Worm (Caenorhabditis elegans) whole organism, L4/young adult: ENCODE data around the gene unc-27.

Experiments used
- W03F9.2 ChIP-seq: fragments of 150-350 bp; optimal IDR thresholded peaks from 2 replicates; lab custom pipeline; 2014; ENCODE audit warnings: missing biosample characterization, missing genetic modification characterization
- dao-5 ChIP-seq: sonication (generic microtip); optimal IDR thresholded peaks from 2 replicates; lab custom pipeline; 2016; ENCODE audit warnings: missing genotype, missing genetic modification characterization, moderate library complexity, missing compliant biosample characterization
- him-1 ChIP-seq: sonication (generic microtip); optimal IDR thresholded peaks from 2 replicates; lab custom pipeline; 2016; ENCODE audit warnings: missing genotype, missing genetic modification reagents, missing genetic modification characterization, missing compliant biosample characterization

DNA sequence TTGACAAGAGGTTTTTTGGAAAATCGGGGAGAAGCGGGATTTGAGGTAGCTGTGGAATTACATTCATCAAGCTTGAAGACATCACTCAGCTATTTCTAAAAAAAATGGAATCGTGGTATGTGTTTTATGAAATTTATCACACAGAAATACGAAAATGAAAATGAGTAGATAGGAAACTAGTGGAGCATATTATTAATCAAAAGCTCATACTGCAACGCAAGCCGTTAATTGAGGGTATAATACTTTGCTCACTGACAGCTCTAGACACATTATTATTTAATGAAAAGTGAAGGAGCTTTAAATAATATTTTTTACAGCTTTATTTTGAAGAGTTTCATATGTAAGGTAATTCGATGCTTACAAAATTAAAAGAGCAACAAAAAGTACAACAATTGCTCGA lies 46.4 kb upstream of the unc-27 start, which contains the start of gene M02D8.7:
- TF ChIP-seq W03F9.2 (tag; lab: Kevin White, UChicago) (no peak), him-1 (tag; lab: Kevin White, UChicago) (no peak), dao-5 (tag; lab: Kevin White, UChicago) (no peak)
